Fruit fly (Drosophila melanogaster) whole organism, embryonic: ENCODE measurements around the gene CG15414.

Source experiments
- Atf-2 ChIP-seq: fragments of 200-800 bp; sonication (Bioruptor generic); optimal IDR thresholded peaks from 2 replicates; lab custom pipeline; 2016; ENCODE audit warnings: missing biosample characterization, missing genetic modification characterization
- Bdp1 ChIP-seq: fragments of 200-800 bp; sonication (Bioruptor generic); optimal IDR thresholded peaks from 3 replicates; lab custom pipeline; 2016; ENCODE audit warnings: missing biosample characterization, missing genetic modification characterization
- CG10209 ChIP-seq: fragments of 200-800 bp; sonication (Bioruptor generic); optimal IDR thresholded peaks from 3 replicates; lab custom pipeline; 2017; ENCODE audit warnings: missing biosample characterization, mild to moderate bottlenecking, missing genetic modification characterization, missing genetic modification reagents
- CG10543 ChIP-seq: fragments of 200-800 bp; sonication (Bioruptor generic); optimal IDR thresholded peaks from 3 replicates; lab custom pipeline; 2017; ENCODE audit warnings: missing biosample characterization, mild to moderate bottlenecking, missing genetic modification characterization, moderate library complexity
- CG10979 ChIP-seq: fragments of 200-800 bp; sonication (Bioruptor generic); optimal IDR thresholded peaks from 2 replicates; lab custom pipeline; 2018; ENCODE audit warnings: missing biosample characterization, mild to moderate bottlenecking, missing genetic modification characterization, moderate library complexity
- CG12391 ChIP-seq: fragments of 200-800 bp; sonication (Bioruptor generic); optimal IDR thresholded peaks from 3 replicates; lab custom pipeline; 2018; ENCODE audit warnings: missing biosample characterization, mild to moderate bottlenecking, missing genetic modification characterization, moderate library complexity
- CG17359 ChIP-seq: fragments of 200-800 bp; sonication (Bioruptor generic); optimal IDR thresholded peaks from 3 replicates; lab custom pipeline; 2018; ENCODE audit warnings: missing biosample characterization, mild to moderate bottlenecking, missing genetic modification characterization, moderate library complexity
- CG1832 ChIP-seq: fragments of 200-800 bp; sonication (Bioruptor generic); optimal IDR thresholded peaks from 2 replicates; lab custom pipeline; 2017; ENCODE audit warnings: missing biosample characterization, mild to moderate bottlenecking, missing genetic modification characterization, inconsistent platforms
- CG32532 ChIP-seq: fragments of 200-800 bp; sonication (Bioruptor generic); IDR thresholded peaks from 2 replicates; pipeline ENCODE4 v1.3.6; 2022; ENCODE audit warnings: missing biosample characterization, missing genetic modification characterization
- CG32772 ChIP-seq: fragments of 200-800 bp; sonication (Bioruptor generic); IDR thresholded peaks from 2 replicates; pipeline ENCODE4 v1.3.6; 2022; ENCODE audit warnings: missing biosample characterization, missing genetic modification characterization
- CG3838 ChIP-seq: fragments of 200-800 bp; sonication (Bioruptor generic); optimal IDR thresholded peaks from 3 replicates; lab custom pipeline; 2016; ENCODE audit warnings: missing biosample characterization, missing genetic modification characterization
- CG6765 ChIP-seq: fragments of 200-800 bp; sonication (Bioruptor generic); optimal IDR thresholded peaks from 3 replicates; lab custom pipeline; 2017; ENCODE audit warnings: missing biosample characterization, mild to moderate bottlenecking, missing genetic modification characterization
- CG7786 ChIP-seq: fragments of 200-800 bp; sonication (Bioruptor generic); optimal IDR thresholded peaks from 2 replicates; lab custom pipeline; 2016; ENCODE audit warnings: missing biosample characterization, missing genetic modification characterization
- D ChIP-seq, 2 experiments: fragments of 200-800 bp in 1 of 2; fragments of >200 bp in 1 of 2; sonication (Bioruptor generic) in 1 of 2; optimal IDR thresholded peaks; 2 replicates in 1 of 2; 3 replicates in 1 of 2; lab custom pipeline; 2017; ENCODE audit warnings: mild to moderate bottlenecking in 1 of 2, missing biosample characterization in 1 of 2, missing genetic modification characterization in 1 of 2, missing genetic modification reagents in 1 of 2
- Dek ChIP-seq: fragments of 200-800 bp; sonication (Bioruptor generic); optimal IDR thresholded peaks from 3 replicates; lab custom pipeline; 2019; ENCODE audit warnings: missing biosample characterization, mild to moderate bottlenecking, missing genetic modification characterization, moderate library complexity
- E2f2 ChIP-seq: fragments of 200-800 bp; sonication (Bioruptor generic); IDR thresholded peaks from 2 replicates; pipeline ENCODE4 v1.3.6; 2022; ENCODE audit warnings: missing biosample characterization, missing genetic modification characterization
- Fer2 ChIP-seq: fragments of 200-800 bp; sonication (Bioruptor generic); optimal IDR thresholded peaks from 2 replicates; lab custom pipeline; 2018; ENCODE audit warnings: missing biosample characterization, mild to moderate bottlenecking, missing genetic modification characterization, moderate library complexity
- HLH54F ChIP-seq: fragments of 200-800 bp; sonication (Bioruptor generic); optimal IDR thresholded peaks from 3 replicates; lab custom pipeline; 2016; ENCODE audit warnings: missing biosample characterization, missing genetic modification characterization
- HLHmδ ChIP-seq: fragments of 200-800 bp; sonication (Bioruptor generic); optimal IDR thresholded peaks from 2 replicates; lab custom pipeline; 2018; ENCODE audit warnings: missing biosample characterization, mild to moderate bottlenecking, missing genetic modification characterization, moderate library complexity
- Mad ChIP-seq: fragments of 200-800 bp; sonication (Bioruptor generic); optimal IDR thresholded peaks from 2 replicates; lab custom pipeline; 2016; ENCODE audit warnings: missing biosample characterization, missing genetic modification characterization
- NC2α ChIP-seq: fragments of 200-800 bp; sonication (Bioruptor generic); optimal IDR thresholded peaks from 2 replicates; lab custom pipeline; 2016; ENCODE audit warnings: missing biosample characterization, missing genetic modification characterization
- Oli ChIP-seq: fragments of 200-800 bp; sonication (Bioruptor generic); optimal IDR thresholded peaks from 2 replicates; lab custom pipeline; 2018; ENCODE audit warnings: missing biosample characterization, mild to moderate bottlenecking, missing genetic modification characterization, moderate library complexity
- ap ChIP-seq: fragments of 200-800 bp; sonication (Bioruptor generic); IDR thresholded peaks from 2 replicates; pipeline ENCODE4 v1.3.6; 2022; ENCODE audit warnings: missing biosample characterization, missing genetic modification characterization
- chn ChIP-seq: fragments of 200-800 bp; sonication (Bioruptor generic); optimal IDR thresholded peaks from 2 replicates; lab custom pipeline; 2016; ENCODE audit warnings: missing biosample characterization, missing genetic modification characterization
- danr ChIP-seq: fragments of 200-800 bp; sonication (Bioruptor generic); IDR thresholded peaks from 2 replicates; pipeline ENCODE4 v1.3.6; 2022; ENCODE audit warnings: missing biosample characterization, missing genetic modification characterization
- dimm ChIP-seq: fragments of 200-800 bp; sonication (Bioruptor generic); IDR thresholded peaks from 2 replicates; pipeline ENCODE4 v1.3.6; 2022; ENCODE audit warnings: missing biosample characterization, missing genetic modification characterization
- dmrt11E ChIP-seq: fragments of 200-800 bp; sonication (Bioruptor generic); optimal IDR thresholded peaks from 3 replicates; lab custom pipeline; 2018; ENCODE audit warnings: missing biosample characterization, mild to moderate bottlenecking, missing genetic modification characterization, moderate library complexity
- dpn ChIP-seq, 2 experiments: fragments of 200-800 bp; sonication (Bioruptor generic); optimal IDR thresholded peaks; 3 replicates each; lab custom pipeline; 2016; ENCODE audit warnings: missing biosample characterization in 2 of 2, missing genetic modification characterization in 2 of 2
- ems ChIP-seq: fragments of 200-800 bp; sonication (Bioruptor generic); optimal IDR thresholded peaks from 3 replicates; lab custom pipeline; 2016; ENCODE audit warnings: missing biosample characterization, missing genetic modification characterization
- ewg ChIP-seq: fragments of 200-800 bp; sonication (Bioruptor generic); optimal IDR thresholded peaks from 3 replicates; lab custom pipeline; 2017; ENCODE audit warnings: mild to moderate bottlenecking, missing biosample characterization, missing genetic modification reagents, missing genetic modification characterization
- exex ChIP-seq: fragments of 200-800 bp; sonication (Bioruptor generic); optimal IDR thresholded peaks from 4 replicates; lab custom pipeline; 2018; ENCODE audit warnings: missing biosample characterization, mild to moderate bottlenecking, missing genetic modification characterization, moderate library complexity
- fd102C ChIP-seq: fragments of 200-800 bp; sonication (Bioruptor generic); optimal IDR thresholded peaks from 2 replicates; lab custom pipeline; 2018; ENCODE audit warnings: missing biosample characterization, mild to moderate bottlenecking, missing genetic modification characterization, moderate library complexity
- grau ChIP-seq: fragments of 200-800 bp; optimal IDR thresholded peaks from 3 replicates; lab custom pipeline; 2019; ENCODE audit warnings: missing biosample characterization, mild to moderate bottlenecking, missing genetic modification characterization, moderate library complexity
- hkb ChIP-seq, 2 experiments: fragments of 200-800 bp in 1 of 2; fragments of >200 bp in 1 of 2; sonication (Bioruptor generic) in 1 of 2; IDR thresholded peaks in 1 of 2; optimal IDR thresholded peaks in 1 of 2; 2 replicates each; pipeline versions ENCODE4 v1.3.6 to Lab custom; 2017 to 2022; ENCODE audit warnings: missing biosample characterization in 1 of 2, missing genetic modification characterization in 1 of 2
- lilli ChIP-seq: fragments of 200-800 bp; sonication (Bioruptor generic); optimal IDR thresholded peaks from 3 replicates; lab custom pipeline; 2016; ENCODE audit warnings: missing biosample characterization, missing genetic modification characterization
- lmd ChIP-seq: fragments of 200-800 bp; sonication (Bioruptor generic); IDR thresholded peaks from 2 replicates; pipeline ENCODE4 v1.3.6; 2022; ENCODE audit warnings: missing biosample characterization, missing genetic modification characterization
- lov ChIP-seq, 2 experiments: fragments of 200-800 bp in 1 of 2; fragments of >200 bp in 1 of 2; sonication (Bioruptor generic) in 1 of 2; IDR thresholded peaks in 1 of 2; optimal IDR thresholded peaks in 1 of 2; 2 replicates in 1 of 2; 3 replicates in 1 of 2; pipeline versions ENCODE4 v1.3.6 to Lab custom; 2017 to 2022; ENCODE audit warnings: missing biosample characterization in 1 of 2, missing genetic modification characterization in 1 of 2
- nerfin-1 ChIP-seq: fragments of 200-800 bp; sonication (Bioruptor generic); optimal IDR thresholded peaks from 3 replicates; lab custom pipeline; 2019; ENCODE audit warnings: missing biosample characterization, mild to moderate bottlenecking, missing genetic modification characterization, moderate library complexity
- nmo ChIP-seq: fragments of 200-800 bp; sonication (Bioruptor generic); optimal IDR thresholded peaks from 2 replicates; lab custom pipeline; 2018; ENCODE audit warnings: missing biosample characterization, mild to moderate bottlenecking, missing genetic modification characterization, moderate library complexity
- pb ChIP-seq: fragments of 200-800 bp; sonication (Bioruptor generic); optimal IDR thresholded peaks from 3 replicates; lab custom pipeline; 2016; ENCODE audit warnings: missing biosample characterization, missing genetic modification characterization
- pros ChIP-seq: fragments of 200-800 bp; sonication (Bioruptor generic); optimal IDR thresholded peaks from 3 replicates; lab custom pipeline; 2019; ENCODE audit warnings: missing biosample characterization, mild to moderate bottlenecking, missing genetic modification characterization, moderate library complexity
- row ChIP-seq: fragments of 200-800 bp; sonication (Bioruptor generic); IDR thresholded peaks from 3 replicates; pipeline ENCODE4 v1.3.6; 2022; ENCODE audit warnings: missing biosample characterization, missing genetic modification characterization
- seq ChIP-seq: fragments of 200-800 bp; sonication (Bioruptor generic); IDR thresholded peaks from 2 replicates; pipeline ENCODE4 v1.3.6; 2022; ENCODE audit warnings: missing biosample characterization, missing genetic modification characterization
- slp2 ChIP-seq: fragments of 200-800 bp; sonication (Bioruptor generic); optimal IDR thresholded peaks from 2 replicates; lab custom pipeline; 2016; ENCODE audit warnings: missing biosample characterization, missing genetic modification characterization
- sob ChIP-seq: fragments of 200-800 bp; sonication (Bioruptor generic); IDR thresholded peaks from 2 replicates; pipeline ENCODE4 v1.3.6; 2022; ENCODE audit warnings: missing biosample characterization, missing genetic modification characterization
- stc ChIP-seq: fragments of 200-800 bp; sonication (Bioruptor generic); IDR thresholded peaks from 2 replicates; pipeline ENCODE4 v1.3.6; 2022; ENCODE audit warnings: missing biosample characterization, missing genetic modification characterization
- sug ChIP-seq: fragments of 200-800 bp; optimal IDR thresholded peaks from 2 replicates; lab custom pipeline; 2019; ENCODE audit warnings: missing biosample characterization, mild to moderate bottlenecking, missing genetic modification characterization, moderate library complexity
- tx ChIP-seq: fragments of 200-800 bp; sonication (Bioruptor generic); optimal IDR thresholded peaks from 2 replicates; lab custom pipeline; 2016; ENCODE audit warnings: missing biosample characterization, missing genetic modification characterization
- zfh1 ChIP-seq: fragments of 200-800 bp; sonication (Bioruptor generic); IDR thresholded peaks from 3 replicates; pipeline ENCODE4 v1.3.6; 2022; ENCODE audit warnings: missing biosample characterization, missing genetic modification characterization

The CG15414 gene

dm6 chr2L:3457007-3457406, 33.9 kb downstream of the CG15414 start, which contains the start of the genes Cog3 and Sec5 (continued):
- TF ChIP-seq E2f2 (GFP tag; lab: Robert Waterston, UW) (peak; percentile 17; the same call in 1 of the 2 replicates), sug (peak; percentile 81), CG7786 (GFP tag; lab: Kevin White, UChicago) (peak; percentile 30), sob (GFP tag; lab: Robert Waterston, UW) (peak; percentile 77), pros (no peak), Fer2 (tag; lab: Kevin White, UChicago) (peak; percentile 66), Mad (GFP tag; lab: Kevin White, UChicago) (peak; percentile 80), Dek (tag; lab: Kevin White, UChicago) (peak; percentile 49), row (GFP tag; lab: Robert Waterston, UW) (peak; percentile 97), nmo (GFP tag; lab: Kevin White, UChicago) (peak; percentile 72), dimm (GFP tag; lab: Robert Waterston, UW) (no peak), exex (tag; lab: Kevin White, UChicago) (no peak), pb (GFP tag; lab: Kevin White, UChicago) (no peak), CG3838 (GFP tag; lab: Kevin White, UChicago) (no peak), HLHmδ (GFP tag; lab: Kevin White, UChicago) (no peak), lmd (GFP tag; lab: Robert Waterston, UW) (peak; percentile 71), danr (GFP tag; lab: Robert Waterston, UW) (no peak), CG10979 (tag; lab: Kevin White, UChicago) (peak; percentile 58), CG32772 (GFP tag; lab: Robert Waterston, UW) (peak; percentile 46; the same call in 1 of the 2 replicates), lilli (peak; percentile 52), ems (GFP tag; lab: Kevin White, UChicago) (peak; percentile 57), HLH54F (GFP tag; lab: Kevin White, UChicago) (peak; percentile 62), CG1832 (GFP tag; lab: Kevin White, UChicago) (no peak), fd102C (no peak), hkb (optimal IDR thresholded peaks at IDR 0.05; lab: Kevin White, UChicago) (peak; percentile 72), hkb (GFP tag; IDR thresholded peaks at IDR 0.05; lab: Robert Waterston, UW) (no peak), Atf-2 (GFP tag; lab: Kevin White, UChicago) (peak; percentile 11), chn (peak; percentile 47), stc (no peak), Bdp1 (GFP tag; lab: Kevin White, UChicago) (peak; percentile 67), slp2 (GFP tag; lab: Kevin White, UChicago) (peak; percentile 6), nerfin-1 (peak; percentile 67), seq (GFP tag; lab: Robert Waterston, UW) (no peak), lov (optimal IDR thresholded peaks at IDR 0.05; lab: Kevin White, UChicago) (no peak), lov (GFP tag; IDR thresholded peaks at IDR 0.05; lab: Robert Waterston, UW) (no peak), tx (GFP tag; lab: Kevin White, UChicago) (no peak), CG10209 (GFP tag; lab: Kevin White, UChicago) (peak; percentile 62), grau (tag; lab: Kevin White, UChicago) (peak; percentile 73), Oli (tag; lab: Kevin White, UChicago) (no peak), CG32532 (GFP tag; lab: Robert Waterston, UW) (peak; percentile 77), NC2α (GFP tag; lab: Kevin White, UChicago) (no peak), ap (GFP tag; lab: Robert Waterston, UW) (no peak), CG17359 (tag; lab: Kevin White, UChicago) (peak; percentile 57), CG6765 (GFP tag; lab: Kevin White, UChicago) (no peak), zfh1 (GFP tag; lab: Robert Waterston, UW) (0 out of 3 replicates have a peak, but pooled peaks have one; percentile 43), dmrt11E (tag; lab: Kevin White, UChicago) (peak; percentile 58), D (optimal IDR thresholded peaks at IDR 0.05; lab: Kevin White, UChicago) (no peak), D (GFP tag; optimal IDR thresholded peaks at IDR 0.05; lab: Kevin White, UChicago) (peak; percentile 74), CG10543 (GFP tag; lab: Kevin White, UChicago) (peak; percentile 80), CG12391 (peak; percentile 83), ewg (no peak), dpn (GFP tag; optimal IDR thresholded peaks at IDR 0.05; lab: Kevin White, UChicago) (peak; percentile 45 to 52)
